Worm (Caenorhabditis elegans) whole organism, L1 larva: Measurements from ENCODE around the gene exos-2.

Experiments
- egl-27 ChIP-seq, 2 experiments: fragments of 150-350 bp in 1 of 2; sonication (generic microtip); optimal IDR thresholded peaks; 3 replicates each; lab custom pipeline; 2017 to 2018; ENCODE audit warnings: missing biosample characterization in 2 of 2, missing genetic modification characterization in 2 of 2, missing genetic modification reagents in 2 of 2
- fos-1 ChIP-seq: fragments of 150-350 bp; optimal IDR thresholded peaks from 2 replicates; lab custom pipeline; 2014; ENCODE audit warnings: missing biosample characterization, missing genetic modification characterization
- nhr-11 ChIP-seq: fragments of 150-350 bp; optimal IDR thresholded peaks from 2 replicates; lab custom pipeline; 2014; ENCODE audit warnings: missing biosample characterization, missing genetic modification characterization
- pqm-1 ChIP-seq: sonication (generic microtip); optimal IDR thresholded peaks from 3 replicates; lab custom pipeline; 2017; ENCODE audit warnings: missing biosample characterization, missing genetic modification characterization
- unc-62 ChIP-seq: fragments of 150-350 bp; optimal IDR thresholded peaks from 2 replicates; lab custom pipeline; 2014; ENCODE audit warnings: missing biosample characterization, missing genetic modification reagents, missing genetic modification characterization

ce11 chrIV:6383970-6384369 is 31.3 kb upstream of the exos-2 start, which contains the start of gene shl-1:
- TF ChIP-seq nhr-11 (tag; lab: Kevin White, UChicago) = no peak
- TF ChIP-seq unc-62 = no peak
- no peak for TF ChIP-seq fos-1 (tag; lab: Kevin White, UChicago)
- TF ChIP-seq pqm-1 (tag; lab: Kevin White, UChicago) = no peak
- no peak for TF ChIP-seq egl-27 (tag; optimal IDR thresholded peaks at IDR 0.05; lab: Kevin White, UChicago)
